Fruit fly (Drosophila melanogaster) whole organism, embryonic: ENCODE results near the gene CG7646.

Experiments used
- Bgb ChIP-seq: fragments of 200-800 bp; sonication (Bioruptor generic); IDR thresholded peaks from 2 replicates; pipeline ENCODE4 v1.3.6; 2022; ENCODE audit warnings: missing biosample characterization, missing genetic modification characterization; ENCODE audit not compliant: partially characterized antibody
- CG10147 ChIP-seq: fragments of 200-800 bp; sonication (Bioruptor generic); optimal IDR thresholded peaks from 2 replicates; lab custom pipeline; 2019; ENCODE audit warnings: missing biosample characterization, mild to moderate bottlenecking, missing genetic modification characterization, moderate library complexity
- CG11093 ChIP-seq: fragments of 200-800 bp; sonication (Bioruptor generic); IDR thresholded peaks from 3 replicates; pipeline ENCODE4 v1.3.6; 2022; ENCODE audit warnings: missing biosample characterization, missing genetic modification characterization
- CG12236 ChIP-seq: fragments of 200-800 bp; sonication (Bioruptor generic); optimal IDR thresholded peaks from 2 replicates; lab custom pipeline; 2016; ENCODE audit warnings: missing biosample characterization, missing genetic modification characterization
- CG13287 ChIP-seq: fragments of 200-800 bp; sonication (Bioruptor generic); IDR thresholded peaks from 2 replicates; pipeline ENCODE4 v1.3.6; 2022; ENCODE audit warnings: missing biosample characterization, missing genetic modification characterization; ENCODE audit not compliant: partially characterized antibody
- CG15269 ChIP-seq: fragments of 200-800 bp; sonication (Bioruptor generic); optimal IDR thresholded peaks from 2 replicates; lab custom pipeline; 2018; ENCODE audit warnings: missing biosample characterization, mild to moderate bottlenecking, missing genetic modification characterization, moderate library complexity
- CG15601 ChIP-seq: fragments of 200-800 bp; sonication (Bioruptor generic); optimal IDR thresholded peaks from 3 replicates; lab custom pipeline; 2019; ENCODE audit warnings: missing biosample characterization, mild to moderate bottlenecking, missing genetic modification characterization, moderate library complexity
- CG1603 ChIP-seq: fragments of 200-800 bp; sonication (Bioruptor generic); optimal IDR thresholded peaks from 2 replicates; lab custom pipeline; 2019; ENCODE audit warnings: missing biosample characterization, mild to moderate bottlenecking, missing genetic modification characterization, moderate library complexity
- CG17829 ChIP-seq: fragments of 200-800 bp; optimal IDR thresholded peaks from 2 replicates; lab custom pipeline; 2019; ENCODE audit warnings: missing biosample characterization, mild to moderate bottlenecking, missing genetic modification characterization, moderate library complexity
- CG17912 ChIP-seq: fragments of 200-800 bp; sonication (Bioruptor generic); optimal IDR thresholded peaks from 2 replicates; lab custom pipeline; 2018; ENCODE audit warnings: missing biosample characterization, mild to moderate bottlenecking, missing genetic modification characterization
- CG2129 ChIP-seq: fragments of 200-800 bp; sonication (Bioruptor generic); IDR thresholded peaks from 2 replicates; pipeline ENCODE4 v1.3.6; 2022; ENCODE audit warnings: missing biosample characterization, missing genetic modification characterization; ENCODE audit not compliant: partially characterized antibody
- CG2678 ChIP-seq: fragments of 200-800 bp; sonication (Bioruptor generic); optimal IDR thresholded peaks from 3 replicates; lab custom pipeline; 2019; ENCODE audit warnings: missing biosample characterization, mild to moderate bottlenecking, missing genetic modification characterization, moderate library complexity
- CG2875 ChIP-seq: fragments of 200-800 bp; sonication (Bioruptor generic); optimal IDR thresholded peaks from 2 replicates; lab custom pipeline; 2017; ENCODE audit warnings: missing biosample characterization, mild to moderate bottlenecking, missing genetic modification characterization, missing genetic modification reagents
- CG32767 ChIP-seq: fragments of 200-800 bp; sonication (Bioruptor generic); IDR thresholded peaks from 2 replicates; pipeline ENCODE4 v1.3.6; 2022; ENCODE audit warnings: missing biosample characterization, missing genetic modification characterization
- CG3407 ChIP-seq: fragments of 200-800 bp; sonication (Bioruptor generic); optimal IDR thresholded peaks from 2 replicates; lab custom pipeline; 2018; ENCODE audit warnings: missing biosample characterization, mild to moderate bottlenecking, missing genetic modification characterization
- CG4328 ChIP-seq: fragments of 200-800 bp; sonication (Bioruptor generic); optimal IDR thresholded peaks from 3 replicates; lab custom pipeline; 2017; ENCODE audit warnings: missing biosample characterization, missing genetic modification reagents, missing genetic modification characterization
- CG5180 ChIP-seq: fragments of 200-800 bp; sonication (Bioruptor generic); optimal IDR thresholded peaks from 3 replicates; lab custom pipeline; 2017; ENCODE audit warnings: missing biosample characterization, missing genetic modification characterization, mild to moderate bottlenecking, moderate library complexity, missing genetic modification reagents
- CG8388 ChIP-seq: fragments of 200-800 bp; sonication (Bioruptor generic); optimal IDR thresholded peaks from 2 replicates; lab custom pipeline; 2019; ENCODE audit warnings: missing biosample characterization, mild to moderate bottlenecking, missing genetic modification characterization, moderate library complexity
- D ChIP-seq, 2 experiments: fragments of 200-800 bp in 1 of 2; fragments of >200 bp in 1 of 2; sonication (Bioruptor generic) in 1 of 2; optimal IDR thresholded peaks; 2 replicates in 1 of 2; 3 replicates in 1 of 2; lab custom pipeline; 2017; ENCODE audit warnings: mild to moderate bottlenecking in 1 of 2, missing biosample characterization in 1 of 2, missing genetic modification characterization in 1 of 2, missing genetic modification reagents in 1 of 2
- Jarid2 ChIP-seq: fragments of 200-800 bp; sonication (Bioruptor generic); optimal IDR thresholded peaks from 3 replicates; lab custom pipeline; 2017; ENCODE audit warnings: mild to moderate bottlenecking, missing biosample characterization, missing genetic modification reagents, missing genetic modification characterization
- Med ChIP-seq: fragments of 200-800 bp; sonication (Bioruptor generic); peaks from one replicate; lab custom pipeline; 2016; ENCODE audit warnings: missing biosample characterization, missing genetic modification characterization, mild to moderate bottlenecking, inconsistent platforms, moderate library complexity
- NfI ChIP-seq: fragments of 200-800 bp; sonication (Bioruptor generic); optimal IDR thresholded peaks from 3 replicates; lab custom pipeline; 2018; ENCODE audit warnings: missing biosample characterization, mild to moderate bottlenecking, missing genetic modification characterization, moderate library complexity
- Opbp ChIP-seq: fragments of 200-800 bp; sonication (Bioruptor generic); IDR thresholded peaks from 3 replicates; pipeline ENCODE4 v1.3.6; 2022; ENCODE audit warnings: missing biosample characterization, missing genetic modification characterization; ENCODE audit not compliant: partially characterized antibody
- Pdp1 ChIP-seq, 2 experiments: fragments of 200-800 bp; sonication (Bioruptor generic); optimal IDR thresholded peaks; 3 replicates each; lab custom pipeline; 2016; ENCODE audit warnings: missing biosample characterization in 2 of 2, missing genetic modification characterization in 2 of 2, mild to moderate bottlenecking in 1 of 2, moderate library complexity in 1 of 2
- Vsx1 ChIP-seq: fragments of 200-800 bp; sonication (Bioruptor generic); optimal IDR thresholded peaks from 2 replicates; lab custom pipeline; 2017; ENCODE audit warnings: missing biosample characterization, mild to moderate bottlenecking, missing genetic modification characterization, missing genetic modification reagents
- abd-A ChIP-seq: fragments of 200-800 bp; sonication (Bioruptor generic); optimal IDR thresholded peaks from 3 replicates; lab custom pipeline; 2019; ENCODE audit warnings: missing biosample characterization, mild to moderate bottlenecking, missing genetic modification characterization, moderate library complexity
- bbx ChIP-seq: fragments of 200-800 bp; sonication (Bioruptor generic); IDR thresholded peaks from 2 replicates; pipeline ENCODE4 v1.3.6; 2022; ENCODE audit warnings: missing biosample characterization, missing genetic modification characterization; ENCODE audit not compliant: partially characterized antibody
- cad ChIP-seq: fragments of >200 bp; optimal IDR thresholded peaks from 2 replicates; lab custom pipeline; 2017; ENCODE audit warnings: missing biosample characterization, missing genetic modification characterization
- cas ChIP-seq: fragments of 200-800 bp; sonication (Bioruptor generic); IDR thresholded peaks from 2 replicates; pipeline ENCODE4 v1.3.6; 2022; ENCODE audit warnings: missing biosample characterization, missing genetic modification characterization
- eve ChIP-seq, 2 experiments: fragments of >200 bp; optimal IDR thresholded peaks; 2 replicates each; lab custom pipeline; 2017; ENCODE audit warnings: missing biosample characterization in 2 of 2, missing genetic modification characterization in 2 of 2
- hkb ChIP-seq, 2 experiments: fragments of 200-800 bp in 1 of 2; fragments of >200 bp in 1 of 2; sonication (Bioruptor generic) in 1 of 2; IDR thresholded peaks in 1 of 2; optimal IDR thresholded peaks in 1 of 2; 2 replicates each; pipeline versions ENCODE4 v1.3.6 to Lab custom; 2017 to 2022; ENCODE audit warnings: missing biosample characterization in 1 of 2, missing genetic modification characterization in 1 of 2
- jumu ChIP-seq: fragments of 200-800 bp; sonication (Bioruptor generic); optimal IDR thresholded peaks from 3 replicates; lab custom pipeline; 2016; ENCODE audit warnings: missing biosample characterization, missing genetic modification characterization
- lov ChIP-seq, 2 experiments: fragments of 200-800 bp in 1 of 2; fragments of >200 bp in 1 of 2; sonication (Bioruptor generic) in 1 of 2; IDR thresholded peaks in 1 of 2; optimal IDR thresholded peaks in 1 of 2; 2 replicates in 1 of 2; 3 replicates in 1 of 2; pipeline versions ENCODE4 v1.3.6 to Lab custom; 2017 to 2022; ENCODE audit warnings: missing biosample characterization in 1 of 2, missing genetic modification characterization in 1 of 2
- mirr ChIP-seq: fragments of 200-800 bp; sonication (Bioruptor generic); optimal IDR thresholded peaks from 3 replicates; lab custom pipeline; 2018; ENCODE audit warnings: missing biosample characterization, mild to moderate bottlenecking, missing genetic modification characterization
- nau ChIP-seq: fragments of 200-800 bp; sonication (Bioruptor generic); optimal IDR thresholded peaks from 3 replicates; lab custom pipeline; 2017; ENCODE audit warnings: missing biosample characterization, mild to moderate bottlenecking, missing genetic modification characterization, missing genetic modification reagents
- nerfin-2 ChIP-seq: fragments of 200-800 bp; sonication (Bioruptor generic); IDR thresholded peaks from 2 replicates; pipeline ENCODE4 v1.3.6; 2022; ENCODE audit warnings: missing biosample characterization, missing genetic modification characterization; ENCODE audit not compliant: partially characterized antibody
- otp ChIP-seq: fragments of 200-800 bp; sonication (Bioruptor generic); IDR thresholded peaks from 3 replicates; pipeline ENCODE4, ENCODE4 v1.3.6; 2022; ENCODE audit warnings: missing biosample characterization, missing genetic modification characterization
- peb ChIP-seq: fragments of 200-800 bp; sonication (Bioruptor generic); IDR thresholded peaks from 2 replicates; pipeline ENCODE4 v1.3.6; 2022; ENCODE audit warnings: missing biosample characterization, missing genetic modification characterization
- pita ChIP-seq: fragments of 200-800 bp; sonication (Bioruptor generic); optimal IDR thresholded peaks from 2 replicates; lab custom pipeline; 2017; ENCODE audit warnings: missing biosample characterization, mild to moderate bottlenecking, missing genetic modification characterization
- rib ChIP-seq: fragments of 200-800 bp; sonication (Bioruptor generic); IDR thresholded peaks from 2 replicates; pipeline ENCODE4 v1.3.6; 2022; ENCODE audit warnings: missing biosample characterization, missing genetic modification characterization
- tin ChIP-seq: fragments of 200-800 bp; sonication (Bioruptor generic); optimal IDR thresholded peaks from 3 replicates; lab custom pipeline; 2016; ENCODE audit warnings: missing biosample characterization, missing genetic modification characterization
- tna ChIP-seq: fragments of 200-800 bp; sonication (Bioruptor generic); IDR thresholded peaks from 2 replicates; pipeline ENCODE4 v1.3.6; 2022; ENCODE audit warnings: missing biosample characterization, missing genetic modification characterization; ENCODE audit not compliant: partially characterized antibody
- wor ChIP-seq: fragments of 200-800 bp; sonication (Bioruptor generic); IDR thresholded peaks from 2 replicates; pipeline ENCODE4 v1.3.6; 2022; ENCODE audit warnings: missing biosample characterization, missing genetic modification characterization
- z ChIP-seq: fragments of 200-800 bp; sonication (Bioruptor generic); IDR thresholded peaks from 3 replicates; pipeline ENCODE4 v1.3.6; 2022; ENCODE audit warnings: missing biosample characterization, missing genetic modification characterization
- zfh1 ChIP-seq: fragments of 200-800 bp; sonication (Bioruptor generic); IDR thresholded peaks from 3 replicates; pipeline ENCODE4 v1.3.6; 2022; ENCODE audit warnings: missing biosample characterization, missing genetic modification characterization

Gene CG7646

dm6 chr3L:20004442-20004869 lies 12.8 kb downstream of the CG7646 start (continued):
- peak; percentile 49; the same call in 2 of the 3 replicates for TF ChIP-seq Opbp (GFP tag; lab: Robert Waterston, UW)
- TF ChIP-seq CG2129 (GFP tag; lab: Robert Waterston, UW) = no peak
- TF ChIP-seq CG4328 (GFP tag; lab: Kevin White, UChicago) = no peak
- TF ChIP-seq CG15269 = peak; percentile 23
- TF ChIP-seq wor (GFP tag; lab: Robert Waterston, UW) = no peak
- TF ChIP-seq CG13287 = peak; percentile 22; the same call in 1 of the 2 replicates
- peak; percentile 69 for TF ChIP-seq Vsx1
- TF ChIP-seq CG1603 (tag; lab: Kevin White, UChicago) = peak; percentile 58
- TF ChIP-seq CG2875 (GFP tag; lab: Kevin White, UChicago) = peak; percentile 14
- no peak for TF ChIP-seq CG32767
- peak; percentile 7 for TF ChIP-seq nau (GFP tag; lab: Kevin White, UChicago)
- peak; percentile 61 for TF ChIP-seq CG17829 (tag; lab: Kevin White, UChicago)
- TF ChIP-seq NfI (GFP tag; lab: Kevin White, UChicago) = peak; percentile 12

- TF ChIP-seq CG12236 (no peak), CG2678 (tag; lab: Kevin White, UChicago) (no peak), CG10147 (GFP tag; lab: Kevin White, UChicago) (no peak), lov (optimal IDR thresholded peaks at IDR 0.05; lab: Kevin White, UChicago) (no peak), lov (GFP tag; IDR thresholded peaks at IDR 0.05; lab: Robert Waterston, UW) (no peak), nerfin-2 (GFP tag; lab: Robert Waterston, UW) (0 out of 2 replicates have a peak, but pooled peaks have one; percentile 39), cad (GFP tag; lab: Kevin White, UChicago) (no peak), eve (GFP tag; optimal IDR thresholded peaks at IDR 0.05; lab: Kevin White, UChicago) (peak in 1 of 2 experiments; percentile 69), CG15601 (tag; lab: Kevin White, UChicago) (peak; percentile 96), Jarid2 (GFP tag; lab: Kevin White, UChicago) (peak; percentile 24), CG11093 (GFP tag; lab: Robert Waterston, UW) (no peak), pita (GFP tag; lab: Kevin White, UChicago) (no peak), tna (GFP tag; lab: Robert Waterston, UW) (no peak), otp (no peak), Pdp1 (GFP tag; optimal IDR thresholded peaks at IDR 0.05; lab: Kevin White, UChicago) (peak in 1 of 2 experiments; percentile 46), Med (GFP tag; lab: Kevin White, UChicago) (peak; percentile 59), D (optimal IDR thresholded peaks at IDR 0.05; lab: Kevin White, UChicago) (peak; percentile 46), D (GFP tag; optimal IDR thresholded peaks at IDR 0.05; lab: Kevin White, UChicago) (no peak), CG5180 (GFP tag; lab: Kevin White, UChicago) (peak; percentile 98), bbx (GFP tag; lab: Robert Waterston, UW) (0 out of 2 replicates have a peak, but pooled peaks have one; percentile 31), zfh1 (0 out of 3 replicates have a peak, but pooled peaks have one; percentile 3), CG3407 (GFP tag; lab: Kevin White, UChicago) (no peak), rib (GFP tag; lab: Robert Waterston, UW) (no peak), mirr (GFP tag; lab: Kevin White, UChicago) (peak; percentile 1), peb (GFP tag; lab: Robert Waterston, UW) (no peak), CG8388 (GFP tag; lab: Kevin White, UChicago) (no peak), cas (GFP tag; lab: Robert Waterston, UW) (no peak), tin (GFP tag; lab: Kevin White, UChicago) (no peak), CG17912 (GFP tag; lab: Kevin White, UChicago) (no peak), abd-A (tag; lab: Kevin White, UChicago) (no peak), jumu (GFP tag; lab: Kevin White, UChicago) (no peak), hkb (optimal IDR thresholded peaks at IDR 0.05; lab: Kevin White, UChicago) (no peak), hkb (GFP tag; IDR thresholded peaks at IDR 0.05; lab: Robert Waterston, UW) (0 out of 2 replicates have a peak, but pooled peaks have one; percentile 5), z (GFP tag; lab: Robert Waterston, UW) (0 out of 3 replicates have a peak, but pooled peaks have one; percentile 33), Bgb (peak; percentile 19; the same call in 1 of the 2 replicates)
These were observed 13.5 kb downstream of the CG7646 start, which contains the start of gene kug for dm6 chr3L:20005033-20005782. Gene kug (plus strand): TSS chr3L:20005301.
